Worm (Caenorhabditis elegans) whole organism, early embryonic: ENCODE results near the gene R53.4.

Experiments
- B0310.2 ChIP-seq: sonication (generic microtip); optimal IDR thresholded peaks from 2 replicates; lab custom pipeline; 2016; ENCODE audit warnings: mild to moderate bottlenecking, missing genetic modification characterization, missing compliant biosample characterization
- F13C5.2 ChIP-seq: sonication (generic microtip); optimal IDR thresholded peaks from 2 replicates; lab custom pipeline; 2017; ENCODE audit warnings: mild to moderate bottlenecking, missing genetic modification characterization, inconsistent platforms, missing compliant biosample characterization
- aly-1 ChIP-seq: sonication (generic microtip); optimal IDR thresholded peaks from 2 replicates; lab custom pipeline; 2016; ENCODE audit warnings: missing genetic modification characterization, missing compliant biosample characterization
- ama-1 ChIP-seq: fragments of 150-350 bp; optimal IDR thresholded peaks from 2 replicates; lab custom pipeline; 2014
- ceh-13 ChIP-seq: fragments of 200-800 bp; sonication (Bioruptor generic); optimal IDR thresholded peaks from 2 replicates; lab custom pipeline; 2018; ENCODE audit warnings: mild to moderate bottlenecking, missing genetic modification characterization, missing compliant biosample characterization
- ceh-36 ChIP-seq: sonication (generic microtip); optimal IDR thresholded peaks from 2 replicates; lab custom pipeline; 2016; ENCODE audit warnings: missing genetic modification characterization, inconsistent platforms, missing compliant biosample characterization
- ets-7 ChIP-seq: sonication (generic microtip); optimal IDR thresholded peaks from 2 replicates; lab custom pipeline; 2016; ENCODE audit warnings: missing genotype, missing genetic modification characterization, missing compliant biosample characterization
- flt-1 ChIP-seq: fragments of 200-800 bp; sonication (Bioruptor generic); IDR thresholded peaks from 2 replicates; pipeline ENCODE4 v1.3.6; 2022; ENCODE audit warnings: missing genetic modification characterization, missing compliant biosample characterization
- hmbx-1 ChIP-seq: sonication (generic microtip); optimal IDR thresholded peaks from 2 replicates; lab custom pipeline; 2016; ENCODE audit warnings: mild to moderate bottlenecking, missing genetic modification characterization, missing compliant biosample characterization
- hmg-4 ChIP-seq: fragments of 200-800 bp; sonication (Bioruptor generic); optimal IDR thresholded peaks from 2 replicates; lab custom pipeline; 2018; ENCODE audit warnings: mild to moderate bottlenecking, missing genetic modification characterization, missing compliant biosample characterization
- hnd-1 ChIP-seq: sonication (generic microtip); optimal IDR thresholded peaks from 2 replicates; lab custom pipeline; 2016; ENCODE audit warnings: missing genetic modification characterization, missing compliant biosample characterization
- pes-1 ChIP-seq: fragments of 200-800 bp; sonication (Bioruptor generic); IDR thresholded peaks from 2 replicates; pipeline ENCODE4 v1.3.6; 2022; ENCODE audit warnings: missing genetic modification reagents, missing genetic modification characterization, missing compliant biosample characterization
- scrt-1 ChIP-seq: fragments of 200-800 bp; sonication (Bioruptor generic); IDR thresholded peaks from 2 replicates; pipeline ENCODE4 v1.3.6; 2022; ENCODE audit warnings: missing genetic modification characterization, missing compliant biosample characterization
- sea-1 ChIP-seq: fragments of 200-800 bp; sonication (Bioruptor generic); conservative IDR thresholded peaks from 2 replicates; pipeline ENCODE4 v1.3.6; 2022; ENCODE audit warnings: missing genetic modification characterization, missing compliant biosample characterization
- tbx-11 ChIP-seq: fragments of 200-800 bp; sonication (Bioruptor generic); IDR thresholded peaks from 2 replicates; pipeline ENCODE4 v1.3.6; 2022; ENCODE audit warnings: missing genetic modification characterization, missing compliant biosample characterization
- tbx-37 ChIP-seq: fragments of 200-800 bp; sonication (Bioruptor generic); conservative IDR thresholded peaks from 2 replicates; pipeline ENCODE4 v1.3.6; 2022; ENCODE audit warnings: missing genetic modification reagents, missing genetic modification characterization, missing compliant biosample characterization
- tra-4 ChIP-seq: sonication (generic microtip); optimal IDR thresholded peaks from 2 replicates; lab custom pipeline; 2017; ENCODE audit warnings: missing genetic modification characterization, missing compliant biosample characterization

R53.4 gene

DNA sequence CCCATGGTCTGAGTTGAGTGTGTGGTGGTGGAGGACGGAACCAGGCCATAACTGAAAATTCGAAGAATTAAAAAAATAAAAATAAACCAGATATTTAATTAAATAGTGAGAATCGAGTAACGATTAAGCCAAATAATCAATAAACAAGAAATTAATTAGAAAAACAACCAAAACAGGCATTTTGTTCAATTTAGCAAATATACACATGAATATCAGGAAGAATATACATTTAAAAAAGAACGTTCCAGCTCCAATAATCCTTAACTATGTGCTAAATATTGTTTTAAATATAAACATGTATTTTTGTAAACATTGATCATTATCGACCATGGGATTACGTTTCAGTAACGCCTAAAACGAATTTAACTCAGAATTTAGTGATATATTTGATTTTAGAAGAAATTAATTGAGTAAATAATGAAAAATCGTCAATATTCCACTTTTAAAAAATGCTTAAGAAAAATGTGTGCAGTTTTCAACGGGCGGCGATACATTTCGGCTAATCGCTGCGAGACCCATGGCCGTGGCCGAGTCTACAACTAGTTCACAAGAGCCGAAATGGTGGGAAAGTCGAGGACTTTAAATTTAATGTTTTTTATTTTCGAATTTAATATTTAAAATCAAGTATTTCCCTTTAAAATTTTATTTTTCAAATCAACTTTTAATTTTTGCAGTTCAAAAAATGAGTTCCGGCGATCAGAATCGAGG lies at the start of gene R53.4, which contains the start of gene psf-1:
Gene R53.4, minus strand, starts transcription at position 51 of the 708 bp plus-strand sequence.
Gene psf-1, plus strand, starts transcription at position 675 of the 708 bp plus-strand sequence.
- TF ChIP-seq aly-1 (tag; lab: Kevin White, UChicago) (no peak), sea-1 (GFP tag; lab: Robert Waterston, UW) (no peak), ceh-13 (GFP tag; lab: Kevin White, UChicago) (no peak), pes-1 (GFP tag; lab: Robert Waterston, UW) (0 out of 2 replicates have a peak, but pooled peaks have one; percentile 33), tbx-37 (GFP tag; lab: Robert Waterston, UW) (peak; percentile 57; the same call in 1 of the 2 replicates)

DNA sequence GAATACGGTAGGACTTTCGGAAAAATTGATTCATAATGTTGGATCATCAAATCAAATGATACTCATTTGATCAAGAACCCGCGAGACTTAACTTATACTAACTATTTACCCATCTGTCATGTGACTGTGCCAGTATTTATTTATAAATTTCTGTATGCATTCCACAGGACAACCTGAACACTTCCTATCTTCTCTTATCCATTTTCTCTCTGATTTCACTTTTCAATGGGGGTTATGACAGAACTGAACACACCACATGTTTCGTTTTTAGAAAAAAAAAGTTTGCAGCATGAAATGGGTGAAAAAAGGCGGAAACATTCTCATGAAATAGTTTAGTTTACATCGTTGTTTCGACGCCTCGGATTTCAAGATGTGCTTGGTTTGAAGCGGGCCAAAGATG lies 49.7 kb upstream of the R53.4 start:
- no peak for TF ChIP-seq sea-1 (GFP tag; lab: Robert Waterston, UW)
- no peak for TF ChIP-seq flt-1 (GFP tag; lab: Robert Waterston, UW)
- no peak for TF ChIP-seq scrt-1 (GFP tag; lab: Robert Waterston, UW)
- TF ChIP-seq pes-1 (GFP tag; lab: Robert Waterston, UW): no peak
- TF ChIP-seq tra-4 (tag; lab: Kevin White, UChicago): no peak
- TF ChIP-seq hmbx-1: no peak
- TF ChIP-seq ama-1 (lab: Kevin White, UChicago): no peak
- no peak for TF ChIP-seq aly-1 (tag; lab: Kevin White, UChicago)
- no peak for TF ChIP-seq tbx-37 (GFP tag; lab: Robert Waterston, UW)
- no peak for TF ChIP-seq ets-7 (tag; lab: Kevin White, UChicago)
- TF ChIP-seq tbx-11 (GFP tag; lab: Robert Waterston, UW): no peak
- TF ChIP-seq ceh-13 (GFP tag; lab: Kevin White, UChicago): no peak
- TF ChIP-seq F13C5.2 (tag; lab: Kevin White, UChicago): no peak
- no peak for TF ChIP-seq hnd-1 (tag; lab: Kevin White, UChicago)
- TF ChIP-seq B0310.2: no peak
- TF ChIP-seq hmg-4 (GFP tag; lab: Kevin White, UChicago): no peak
- TF ChIP-seq ceh-36 (tag; lab: Kevin White, UChicago): no peak

DNA sequence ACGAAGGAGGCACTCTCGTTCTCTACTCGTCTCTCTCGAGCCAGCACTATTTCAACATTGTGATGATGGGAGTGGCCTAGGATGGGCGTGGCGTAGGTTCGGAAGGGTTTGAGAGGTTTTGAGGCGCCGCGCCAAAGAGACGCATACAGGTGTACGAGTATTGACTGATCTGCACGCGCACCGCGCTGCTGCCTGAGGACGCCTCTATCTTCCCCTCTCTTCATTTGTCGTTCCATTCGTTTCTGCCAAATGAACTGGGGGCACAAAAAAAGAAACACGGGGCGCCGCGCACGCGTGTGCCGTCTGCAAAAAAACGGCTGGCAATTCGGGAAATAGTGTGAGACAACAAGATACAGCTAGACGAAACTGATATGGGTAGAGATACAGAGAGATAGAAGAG lies 48.2 kb upstream of the R53.4 start, which contains the start of gene lec-2:
Gene lec-2, minus strand, starts transcription at position 171 of the 400 bp plus-strand sequence.
- TF ChIP-seq ama-1 (lab: Kevin White, UChicago) (no peak), aly-1 (tag; lab: Kevin White, UChicago) (peak; percentile 0)

DNA sequence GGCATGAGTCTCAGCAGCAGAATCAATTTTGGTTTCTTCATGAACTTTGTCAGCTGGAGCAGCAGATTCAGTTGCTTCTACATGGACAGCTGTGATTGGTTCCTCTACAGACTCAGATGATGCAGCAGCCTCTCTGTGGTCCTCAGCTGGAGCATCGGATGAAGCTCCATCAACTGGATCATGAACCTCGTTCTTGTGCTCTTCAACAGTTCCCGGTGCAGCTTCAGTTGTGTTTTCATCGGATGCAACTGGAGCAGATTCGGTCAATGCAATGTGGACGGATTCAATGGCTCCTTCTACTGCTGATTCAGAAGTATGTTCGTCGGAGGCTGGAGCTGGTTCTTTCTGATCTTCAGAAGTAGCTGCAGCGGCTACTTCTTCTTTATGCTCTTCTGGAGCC lies 46.5 kb upstream of the R53.4 start:
- TF ChIP-seq hmg-4 (GFP tag; lab: Kevin White, UChicago): no peak
- TF ChIP-seq B0310.2: no peak
- no peak for TF ChIP-seq ceh-36 (tag; lab: Kevin White, UChicago)
- TF ChIP-seq pes-1 (GFP tag; lab: Robert Waterston, UW): no peak
- TF ChIP-seq flt-1 (GFP tag; lab: Robert Waterston, UW): no peak
- no peak for TF ChIP-seq tbx-37 (GFP tag; lab: Robert Waterston, UW)
- no peak for TF ChIP-seq tra-4 (tag; lab: Kevin White, UChicago)
- TF ChIP-seq hmbx-1: no peak
- no peak for TF ChIP-seq sea-1 (GFP tag; lab: Robert Waterston, UW)
- TF ChIP-seq aly-1 (tag; lab: Kevin White, UChicago): no peak
- TF ChIP-seq scrt-1 (GFP tag; lab: Robert Waterston, UW): no peak

DNA sequence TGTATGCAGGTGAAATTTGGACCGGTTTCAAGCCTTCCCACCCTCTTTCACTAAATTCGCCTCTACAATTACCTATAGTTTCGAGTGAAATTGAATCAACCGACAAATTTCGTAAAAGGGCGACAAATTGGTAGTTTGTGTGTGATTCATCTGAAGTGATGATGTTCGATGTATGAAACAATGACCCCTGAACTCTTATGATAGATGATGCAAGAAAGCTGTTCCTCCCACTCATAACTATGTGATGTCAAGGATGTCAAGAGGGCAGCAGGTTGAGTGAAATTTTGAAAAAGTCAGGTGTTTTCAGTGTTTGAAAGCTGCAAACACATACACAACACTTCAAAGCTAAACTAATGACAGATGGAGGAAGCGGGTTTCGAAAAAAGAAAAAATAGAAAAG lies 44.6 kb upstream of the R53.4 start:
- TF ChIP-seq tbx-11 (GFP tag; lab: Robert Waterston, UW): no peak
- TF ChIP-seq B0310.2: no peak
- TF ChIP-seq F13C5.2 (tag; lab: Kevin White, UChicago): no peak
- TF ChIP-seq ceh-13 (GFP tag; lab: Kevin White, UChicago): no peak
- no peak for TF ChIP-seq hmbx-1
- TF ChIP-seq ets-7 (tag; lab: Kevin White, UChicago): no peak
- TF ChIP-seq sea-1 (GFP tag; lab: Robert Waterston, UW): no peak
- no peak for TF ChIP-seq hmg-4 (GFP tag; lab: Kevin White, UChicago)
- no peak for TF ChIP-seq pes-1 (GFP tag; lab: Robert Waterston, UW)
- no peak for TF ChIP-seq hnd-1 (tag; lab: Kevin White, UChicago)
- TF ChIP-seq tbx-37 (GFP tag; lab: Robert Waterston, UW): no peak
- TF ChIP-seq ceh-36 (tag; lab: Kevin White, UChicago): no peak
- TF ChIP-seq tra-4 (tag; lab: Kevin White, UChicago): no peak
- TF ChIP-seq ama-1 (lab: Kevin White, UChicago): no peak
- no peak for TF ChIP-seq aly-1 (tag; lab: Kevin White, UChicago)
- no peak for TF ChIP-seq flt-1 (GFP tag; lab: Robert Waterston, UW)

DNA sequence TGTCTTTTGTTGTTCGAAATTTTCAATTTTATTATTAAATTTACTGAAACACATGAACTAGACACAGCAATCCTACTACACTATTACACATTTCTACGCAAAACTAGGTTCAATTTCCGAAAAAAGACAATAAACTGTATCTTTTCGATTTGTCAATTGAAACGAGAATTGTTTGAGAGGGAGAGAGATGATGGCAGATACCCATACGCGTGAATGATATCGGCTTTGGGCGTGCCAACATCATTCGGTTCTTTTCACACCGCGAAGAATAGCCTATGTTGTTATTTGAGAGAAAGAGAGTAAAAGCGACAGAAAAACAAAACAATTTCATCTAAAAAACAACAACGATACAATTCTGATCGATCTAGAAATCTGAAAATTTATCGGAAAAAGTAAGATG lies 43.9 kb upstream of the R53.4 start:
- TF ChIP-seq tbx-11 (GFP tag; lab: Robert Waterston, UW) (no peak), B0310.2 (no peak), aly-1 (tag; lab: Kevin White, UChicago) (no peak), tra-4 (tag; lab: Kevin White, UChicago) (no peak), hmbx-1 (no peak), ets-7 (tag; lab: Kevin White, UChicago) (no peak), tbx-37 (GFP tag; lab: Robert Waterston, UW) (no peak), ceh-13 (GFP tag; lab: Kevin White, UChicago) (no peak), ama-1 (lab: Kevin White, UChicago) (no peak), hnd-1 (tag; lab: Kevin White, UChicago) (no peak), ceh-36 (tag; lab: Kevin White, UChicago) (no peak), scrt-1 (GFP tag; lab: Robert Waterston, UW) (no peak), sea-1 (GFP tag; lab: Robert Waterston, UW) (no peak), flt-1 (GFP tag; lab: Robert Waterston, UW) (no peak), pes-1 (GFP tag; lab: Robert Waterston, UW) (no peak), F13C5.2 (tag; lab: Kevin White, UChicago) (no peak), hmg-4 (GFP tag; lab: Kevin White, UChicago) (no peak)
